Worm (Caenorhabditis elegans) whole organism, young adult: ENCODE measurements around the gene ptr-16.
A peak's percentile ranks its signal among the peaks of the same experiment; 100 is the strongest.

ENCODE experiments used
- C06A6.2 ChIP-seq: fragments of 200-800 bp; sonication (Bioruptor generic); conservative IDR thresholded peaks from 2 replicates; pipeline ENCODE4 v1.3.6; 2022; ENCODE audit warnings: missing genetic modification characterization, missing compliant biosample characterization
- F23B12.7 ChIP-seq: sonication (generic microtip); optimal IDR thresholded peaks from 2 replicates; lab custom pipeline; 2017; ENCODE audit warnings: missing genetic modification characterization, mild to moderate bottlenecking, missing compliant biosample characterization, antibody characterized with exemption, moderate library complexity; ENCODE audit not compliant: insufficient read depth
- F37B4.10 ChIP-seq: fragments of 200-800 bp; sonication (Bioruptor generic); IDR thresholded peaks from 2 replicates; pipeline ENCODE4 v1.3.6; 2022; ENCODE audit warnings: missing genetic modification characterization, missing compliant biosample characterization
- F39B2.1 ChIP-seq: fragments of 200-800 bp; sonication (Bioruptor generic); IDR thresholded peaks from 2 replicates; pipeline ENCODE4 v1.3.6; 2022; ENCODE audit warnings: missing genetic modification reagents, missing genetic modification characterization, missing compliant biosample characterization
- F57C9.4 ChIP-seq: sonication (generic microtip); optimal IDR thresholded peaks from 2 replicates; lab custom pipeline; 2017; ENCODE audit warnings: mild to moderate bottlenecking, missing genetic modification characterization, missing compliant biosample characterization
- K11D2.4 ChIP-seq: fragments of 200-800 bp; sonication (Bioruptor generic); IDR thresholded peaks from 2 replicates; pipeline ENCODE4 v1.3.6; 2022; ENCODE audit warnings: missing genetic modification reagents, missing genetic modification characterization, missing compliant biosample characterization
- Y53F4B.3 ChIP-seq: fragments of 200-800 bp; sonication (Bioruptor generic); IDR thresholded peaks from 2 replicates; pipeline ENCODE4 v1.3.6; 2022; ENCODE audit warnings: missing genetic modification reagents, missing genetic modification characterization, missing compliant biosample characterization
- Y53G8AR.9 ChIP-seq: fragments of 200-800 bp; sonication (Bioruptor generic); conservative IDR thresholded peaks from 2 replicates; pipeline ENCODE4 v1.3.6; 2022; ENCODE audit warnings: missing genetic modification reagents, missing genetic modification characterization, missing compliant biosample characterization
- Y67H2A.10 ChIP-seq: fragments of 200-800 bp; sonication (Bioruptor generic); conservative IDR thresholded peaks from 2 replicates; pipeline ENCODE4 v1.3.6; 2022; ENCODE audit warnings: missing genetic modification reagents, missing genetic modification characterization, missing compliant biosample characterization
- akir-1 ChIP-seq: fragments of 200-800 bp; sonication (Bioruptor generic); optimal IDR thresholded peaks from 2 replicates; lab custom pipeline; 2018; ENCODE audit warnings: mild to moderate bottlenecking, missing genetic modification characterization, moderate library complexity, missing compliant biosample characterization
- attf-3 ChIP-seq: fragments of 200-800 bp; sonication (Bioruptor generic); conservative IDR thresholded peaks from 2 replicates; pipeline ENCODE4 v1.3.6; 2022; ENCODE audit warnings: missing genetic modification reagents, missing genetic modification characterization, missing compliant biosample characterization
- ccch-3 ChIP-seq: fragments of 200-800 bp; sonication (Bioruptor generic); optimal IDR thresholded peaks from 2 replicates; lab custom pipeline; 2018; ENCODE audit warnings: mild to moderate bottlenecking, missing genetic modification characterization, missing compliant biosample characterization
- ceh-40 ChIP-seq: fragments of 200-800 bp; sonication (Bioruptor generic); IDR thresholded peaks from 2 replicates; pipeline ENCODE4 v1.3.6; 2022; ENCODE audit warnings: missing genetic modification characterization, missing compliant biosample characterization
- ceh-91 ChIP-seq: fragments of 200-800 bp; sonication (Bioruptor generic); IDR thresholded peaks from 2 replicates; pipeline ENCODE4 v1.3.6; 2022; ENCODE audit warnings: missing genetic modification reagents, missing genetic modification characterization, missing compliant biosample characterization
- dox-1 ChIP-seq: fragments of 200-800 bp; sonication (Bioruptor generic); IDR thresholded peaks from 2 replicates; pipeline ENCODE4 v1.3.6; 2022; ENCODE audit warnings: missing genetic modification reagents, missing genetic modification characterization, missing compliant biosample characterization
- egl-18 ChIP-seq: fragments of 200-800 bp; sonication (Bioruptor generic); IDR thresholded peaks from 2 replicates; pipeline ENCODE4 v1.3.6; 2022; ENCODE audit warnings: missing genetic modification reagents, missing genetic modification characterization, missing compliant biosample characterization
- ekl-4 ChIP-seq: fragments of 200-800 bp; sonication (Bioruptor generic); IDR thresholded peaks from 2 replicates; pipeline ENCODE4 v1.3.6; 2022; ENCODE audit warnings: missing genetic modification reagents, missing genetic modification characterization, missing compliant biosample characterization
- hmg-20 ChIP-seq: fragments of 200-800 bp; sonication (Bioruptor generic); IDR thresholded peaks from 2 replicates; pipeline ENCODE4 v1.3.6; 2022; ENCODE audit warnings: missing genetic modification reagents, missing genetic modification characterization, missing compliant biosample characterization
- hrde-1 ChIP-seq: sonication (generic microtip); optimal IDR thresholded peaks from 2 replicates; lab custom pipeline; 2016; ENCODE audit warnings: missing genetic modification characterization, mild to moderate bottlenecking, missing compliant biosample characterization, moderate library complexity, missing genotype, missing genetic modification reagents, borderline replicate concordance
- hsf-1 ChIP-seq: fragments of 200-800 bp; sonication (Bioruptor generic); IDR thresholded peaks from 2 replicates; pipeline ENCODE4 v1.3.6; 2022; ENCODE audit warnings: missing genetic modification reagents, missing genetic modification characterization, missing compliant biosample characterization
- lin-26 ChIP-seq: fragments of 200-800 bp; sonication (Bioruptor generic); IDR thresholded peaks from 2 replicates; pipeline ENCODE4 v1.3.6; 2022; ENCODE audit warnings: missing genetic modification reagents, missing genetic modification characterization, missing compliant biosample characterization
- lin-40 ChIP-seq: sonication (generic microtip); optimal IDR thresholded peaks from 2 replicates; lab custom pipeline; 2016; ENCODE audit warnings: missing genetic modification characterization, mild to moderate bottlenecking, missing compliant biosample characterization, missing genotype, missing genetic modification reagents
- lsl-1 ChIP-seq: fragments of 200-800 bp; sonication (Bioruptor generic); optimal IDR thresholded peaks from 2 replicates; lab custom pipeline; 2018; ENCODE audit warnings: mild to moderate bottlenecking, missing genetic modification characterization, moderate library complexity, missing compliant biosample characterization
- lsy-27 ChIP-seq: sonication (generic microtip); optimal IDR thresholded peaks from 2 replicates; lab custom pipeline; 2017; ENCODE audit warnings: missing genetic modification characterization, mild to moderate bottlenecking, missing compliant biosample characterization, antibody characterized with exemption, missing genotype, borderline replicate concordance; ENCODE audit not compliant: insufficient read depth
- madf-3 ChIP-seq: fragments of 200-800 bp; sonication (Bioruptor generic); IDR thresholded peaks from 2 replicates; pipeline ENCODE4 v1.3.6; 2022; ENCODE audit warnings: missing genetic modification reagents, missing genetic modification characterization, missing compliant biosample characterization
- nhr-179 ChIP-seq: sonication (generic microtip); optimal IDR thresholded peaks from 2 replicates; lab custom pipeline; 2016; ENCODE audit warnings: mild to moderate bottlenecking, missing genetic modification characterization, missing compliant biosample characterization
- rcor-1 ChIP-seq: fragments of 200-800 bp; sonication (Bioruptor generic); IDR thresholded peaks from 2 replicates; pipeline ENCODE4 v1.3.6; 2022; ENCODE audit warnings: missing genetic modification reagents, missing genetic modification characterization, missing compliant biosample characterization
- sea-2 ChIP-seq: fragments of 200-800 bp; sonication (Bioruptor generic); IDR thresholded peaks from 2 replicates; pipeline ENCODE4 v1.3.6; 2022; ENCODE audit warnings: missing genetic modification characterization, missing compliant biosample characterization
- tbp1 ChIP-seq: fragments of 200-800 bp; sonication (Bioruptor generic); optimal IDR thresholded peaks from 2 replicates; lab custom pipeline; 2018; ENCODE audit warnings: mild to moderate bottlenecking, missing genetic modification characterization, missing compliant biosample characterization
- unc-130 ChIP-seq: sonication (generic microtip); optimal IDR thresholded peaks from 2 replicates; lab custom pipeline; 2016; ENCODE audit warnings: missing genetic modification reagents, missing genetic modification characterization, missing compliant biosample characterization
- xnd-1 ChIP-seq: sonication (generic microtip); optimal IDR thresholded peaks from 2 replicates; lab custom pipeline; 2016; ENCODE audit warnings: missing genotype, missing genetic modification reagents, missing genetic modification characterization, missing compliant biosample characterization
- zfh-2 ChIP-seq: fragments of 200-800 bp; sonication (Bioruptor generic); conservative IDR thresholded peaks from 2 replicates; pipeline ENCODE4 v1.3.6; 2022; ENCODE audit warnings: missing genetic modification reagents, missing genetic modification characterization, missing compliant biosample characterization
- ztf-18 ChIP-seq: sonication (generic microtip); optimal IDR thresholded peaks from 2 replicates; lab custom pipeline; 2016; ENCODE audit warnings: missing genotype, mild to moderate bottlenecking, missing genetic modification characterization, missing compliant biosample characterization
- ztf-26 ChIP-seq: sonication (generic microtip); optimal IDR thresholded peaks from 2 replicates; lab custom pipeline; 2017; ENCODE audit warnings: missing genetic modification characterization, missing compliant biosample characterization
- ztf-28 ChIP-seq: fragments of 200-800 bp; sonication (Bioruptor generic); IDR thresholded peaks from 2 replicates; pipeline ENCODE4 v1.3.6; 2022; ENCODE audit warnings: missing genetic modification reagents, missing genetic modification characterization, missing compliant biosample characterization

Gene ptr-16

DNA sequence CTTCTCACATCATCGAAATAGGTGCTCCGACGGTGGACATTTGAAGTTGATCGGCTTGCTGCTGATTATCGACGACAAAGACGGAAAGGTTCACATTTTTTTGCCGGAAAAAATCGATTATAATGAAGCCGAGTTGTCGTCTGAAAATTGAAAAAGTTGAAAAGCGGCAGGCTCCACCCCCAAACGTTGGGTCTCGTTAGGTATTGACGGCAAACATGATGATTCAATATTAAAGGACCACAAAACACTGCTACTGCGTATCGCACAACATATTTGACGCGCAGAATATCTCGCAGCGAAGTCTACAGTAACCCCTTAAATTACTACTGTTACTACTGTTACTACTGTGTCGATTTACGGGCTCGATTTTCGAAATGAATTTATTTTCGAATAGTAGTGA lies 7.3 kb upstream of the ptr-16 start (continued):
- TF ChIP-seq ceh-40 (GFP tag; lab: Robert Waterston, UW) (0 out of 2 replicates have a peak, but pooled peaks have one; percentile 39), hsf-1 (GFP tag; lab: Robert Waterston, UW) (peak; percentile 32; the same call in 1 of the 2 replicates), Y53F4B.3 (GFP tag; lab: Robert Waterston, UW) (0 out of 2 replicates have a peak, but pooled peaks have one; percentile 8), egl-18 (GFP tag; lab: Robert Waterston, UW) (peak; percentile 63; the same call in 1 of the 2 replicates), F23B12.7 (tag; lab: Kevin White, UChicago) (no peak), F57C9.4 (tag; lab: Kevin White, UChicago) (peak; percentile 69), attf-3 (GFP tag; lab: Robert Waterston, UW) (0 out of 2 replicates have a peak, but pooled peaks have one; percentile 17), rcor-1 (GFP tag; lab: Robert Waterston, UW) (no peak), lsl-1 (GFP tag; lab: Kevin White, UChicago) (peak; percentile 36), akir-1 (GFP tag; lab: Kevin White, UChicago) (no peak), ztf-18 (tag; lab: Kevin White, UChicago) (no peak), ztf-28 (GFP tag; lab: Robert Waterston, UW) (0 out of 2 replicates have a peak, but pooled peaks have one; percentile 36)

DNA sequence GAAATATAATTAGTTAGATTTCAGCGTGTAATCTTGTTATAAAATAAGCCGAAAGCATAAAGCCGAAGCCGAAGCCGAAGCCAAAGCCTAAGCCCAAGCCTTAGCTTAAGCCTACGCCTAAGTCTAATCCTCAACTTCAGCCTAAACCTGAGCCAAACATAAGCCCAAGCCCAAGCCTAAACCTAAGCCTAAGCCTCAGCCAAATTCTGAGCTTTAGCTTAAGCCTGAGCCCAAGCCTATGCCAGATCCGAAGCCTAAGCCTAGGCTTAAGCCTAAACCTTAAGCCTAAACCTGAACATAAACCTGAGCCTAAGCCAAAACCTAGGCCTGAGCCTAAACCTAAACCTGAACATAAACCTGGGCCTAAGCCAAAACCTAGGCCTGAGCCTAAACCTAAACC lies 4.8 kb upstream of the ptr-16 start:
- TF ChIP-seq ekl-4 (GFP tag; lab: Robert Waterston, UW) (no peak), rcor-1 (GFP tag; lab: Robert Waterston, UW) (no peak), K11D2.4 (no peak), ztf-26 (tag; lab: Kevin White, UChicago) (no peak), hrde-1 (tag; lab: Kevin White, UChicago) (no peak), nhr-179 (tag; lab: Kevin White, UChicago) (no peak), xnd-1 (no peak), F37B4.10 (GFP tag; lab: Robert Waterston, UW) (no peak), lin-26 (GFP tag; lab: Robert Waterston, UW) (no peak), tbp1 (no peak), egl-18 (GFP tag; lab: Robert Waterston, UW) (no peak), unc-130 (GFP tag; lab: Kevin White, UChicago) (no peak), F39B2.1 (no peak), hmg-20 (GFP tag; lab: Robert Waterston, UW) (no peak), ceh-91 (GFP tag; lab: Robert Waterston, UW) (no peak)

DNA sequence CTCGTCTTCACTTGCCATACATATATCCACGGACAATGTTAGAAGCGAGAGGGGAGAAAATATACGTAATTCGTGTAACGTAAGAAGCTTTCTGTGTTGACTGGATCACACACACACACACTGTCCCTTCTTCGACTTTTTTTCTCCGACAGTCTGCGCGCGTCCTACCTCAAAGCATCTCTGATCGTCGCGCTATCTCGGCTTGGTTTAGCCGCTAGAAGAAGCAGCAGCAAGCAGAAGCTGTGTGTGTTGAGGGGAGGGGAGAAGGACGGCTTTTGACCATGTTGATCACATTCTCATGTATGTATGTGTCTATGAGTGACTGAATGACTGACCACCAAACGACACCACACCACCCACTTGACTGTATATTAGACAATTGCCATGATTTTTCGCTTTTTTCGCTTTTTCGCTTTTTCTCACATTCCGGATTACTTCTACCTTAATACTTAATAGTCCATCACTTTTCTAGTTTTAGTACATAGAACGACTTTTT lies 1.3 kb upstream of the ptr-16 start, which contains the start of gene T21H3.5:
T21H3.5 (minus strand) TSS at position 98 of the 496 bp plus-strand sequence.
- TF ChIP-seq zfh-2 (GFP tag; lab: Robert Waterston, UW) (0 out of 2 replicates have a peak, but pooled peaks have one; percentile 22), lin-40 (no peak), ccch-3 (GFP tag; lab: Kevin White, UChicago) (no peak)
- TF ChIP-seq, all 124 proteins: peak for 1

DNA sequence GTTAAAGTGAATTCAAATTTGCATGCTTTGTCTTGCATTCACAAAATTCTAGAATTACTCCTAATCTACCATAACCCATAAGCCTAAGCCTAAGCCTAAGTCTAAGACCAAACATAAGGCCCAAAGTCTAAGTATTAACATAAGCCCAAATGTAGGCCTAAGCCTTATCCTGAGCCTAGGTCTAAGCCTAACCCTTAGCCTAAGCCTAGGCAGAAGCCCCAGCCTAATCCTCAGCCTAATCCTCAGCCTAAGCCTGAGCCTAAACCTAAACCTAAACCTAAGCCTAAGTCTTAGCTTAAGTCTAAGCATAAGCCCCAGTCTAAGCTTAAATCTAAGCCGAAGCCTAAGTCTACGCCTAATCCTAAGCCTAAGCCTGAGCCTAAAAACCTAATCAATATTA lies 5.1 kb downstream of the ptr-16 start:
- TF ChIP-seq Y53G8AR.9 (GFP tag; lab: Robert Waterston, UW) (no peak), dox-1 (GFP tag; lab: Robert Waterston, UW) (no peak), madf-3 (0 out of 2 replicates have a peak, but pooled peaks have one; percentile 52), F39B2.1 (no peak), Y67H2A.10 (GFP tag; lab: Robert Waterston, UW) (no peak), lsy-27 (tag; lab: Kevin White, UChicago) (no peak), sea-2 (GFP tag; lab: Robert Waterston, UW) (no peak), C06A6.2 (GFP tag; lab: Robert Waterston, UW) (no peak)
